Worm (Caenorhabditis elegans): ENCODE data around the gene nprl-3.

DNA sequence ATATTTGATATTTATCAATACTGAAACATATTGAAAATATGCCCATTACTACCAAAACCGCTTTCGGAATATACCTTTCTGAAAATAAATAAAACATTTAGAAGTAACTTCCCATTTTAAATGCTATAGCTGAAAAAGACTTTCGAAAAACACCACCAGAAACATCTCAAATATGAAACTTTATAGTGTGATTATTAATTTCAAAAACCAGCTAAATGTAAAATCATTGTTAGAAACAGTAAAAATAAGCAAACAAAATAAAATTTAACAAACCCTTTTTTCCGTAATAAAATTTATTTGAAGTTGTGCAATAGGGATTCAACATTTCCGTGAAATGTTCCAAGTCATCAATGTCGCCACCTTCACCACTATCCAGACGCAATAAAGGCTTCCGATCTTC is 29.3 kb upstream of the nprl-3 start, which contains the start of the genes K07H8.5 and K07H8.8:
- TF ChIP-seq cog-1 (tag; optimal IDR thresholded peaks at IDR 0.05) (no peak), ref-1 (GFP tag; conservative IDR thresholded peaks at IDR 0.05) (no peak), T22C8.4 (GFP tag; IDR thresholded peaks at IDR 0.05) (no peak), klf-2 (GFP tag; conservative IDR thresholded peaks at IDR 0.05) (no peak), flt-1 (GFP tag; IDR thresholded peaks at IDR 0.05) (no peak), med-1 (GFP tag; optimal IDR thresholded peaks at IDR 0.05; ENCODE audit: insufficient read depth) (no peak), ztf-23 (GFP tag; IDR thresholded peaks at IDR 0.05) (no peak), ztf-29 (GFP tag; IDR thresholded peaks at IDR 0.05) (no peak)
